Worm (Caenorhabditis elegans): ENCODE measurements around the gene dyf-19.

ce11 chrV:19629973-19630372 lies 5.1 kb downstream of the dyf-19 start:
- TF ChIP-seq F13H6.1 (tag; optimal IDR thresholded peaks at IDR 0.05) (no peak), ama-1 (optimal IDR thresholded peaks at IDR 0.05) (no peak), sox-2 (GFP tag; IDR thresholded peaks at IDR 0.05) (no peak), eyg-1 (tag; optimal IDR thresholded peaks at IDR 0.05) (no peak), elt-2 (tag; optimal IDR thresholded peaks at IDR 0.05) (no peak), fkh-10 (GFP tag; optimal IDR thresholded peaks at IDR 0.05) (no peak), pha-4 (tag; optimal IDR thresholded peaks at IDR 0.05) (no peak), pag-3 (tag; optimal IDR thresholded peaks at IDR 0.05; ENCODE audit: borderline replicate concordance) (no peak), nhr-11 (tag; optimal IDR thresholded peaks at IDR 0.05) (no peak)

Data from whole organism, late embryonic.